Fruit fly (Drosophila melanogaster) whole organism, embryonic: ENCODE results near the gene CG33543.
A peak's percentile ranks its signal among the peaks of the same experiment; 100 is the strongest.

ENCODE experiments used
- Atf3 ChIP-seq: fragments of 200-800 bp; sonication (Bioruptor generic); optimal IDR thresholded peaks from 3 replicates; lab custom pipeline; 2016; ENCODE audit warnings: missing biosample characterization, missing genetic modification characterization
- Bdp1 ChIP-seq: fragments of 200-800 bp; sonication (Bioruptor generic); optimal IDR thresholded peaks from 3 replicates; lab custom pipeline; 2016; ENCODE audit warnings: missing biosample characterization, missing genetic modification characterization
- CG10147 ChIP-seq: fragments of 200-800 bp; sonication (Bioruptor generic); optimal IDR thresholded peaks from 2 replicates; lab custom pipeline; 2019; ENCODE audit warnings: missing biosample characterization, mild to moderate bottlenecking, missing genetic modification characterization, moderate library complexity
- CG10209 ChIP-seq: fragments of 200-800 bp; sonication (Bioruptor generic); optimal IDR thresholded peaks from 3 replicates; lab custom pipeline; 2017; ENCODE audit warnings: missing biosample characterization, mild to moderate bottlenecking, missing genetic modification characterization, missing genetic modification reagents
- CG11247 ChIP-seq: fragments of 200-800 bp; sonication (Bioruptor generic); IDR thresholded peaks from 2 replicates; pipeline ENCODE4 v1.3.6; 2022; ENCODE audit warnings: missing biosample characterization, missing genetic modification characterization
- CG12391 ChIP-seq: fragments of 200-800 bp; sonication (Bioruptor generic); optimal IDR thresholded peaks from 3 replicates; lab custom pipeline; 2018; ENCODE audit warnings: missing biosample characterization, mild to moderate bottlenecking, missing genetic modification characterization, moderate library complexity
- CG1603 ChIP-seq: fragments of 200-800 bp; sonication (Bioruptor generic); optimal IDR thresholded peaks from 2 replicates; lab custom pipeline; 2019; ENCODE audit warnings: missing biosample characterization, mild to moderate bottlenecking, missing genetic modification characterization, moderate library complexity
- CG17385 ChIP-seq: fragments of 200-800 bp; sonication (Bioruptor generic); optimal IDR thresholded peaks from 3 replicates; lab custom pipeline; 2018; ENCODE audit warnings: missing biosample characterization, mild to moderate bottlenecking, missing genetic modification characterization
- CG2712 ChIP-seq: fragments of 200-800 bp; optimal IDR thresholded peaks from 3 replicates; lab custom pipeline; 2019; ENCODE audit warnings: missing biosample characterization, mild to moderate bottlenecking, missing genetic modification characterization, moderate library complexity
- CG32767 ChIP-seq: fragments of 200-800 bp; sonication (Bioruptor generic); IDR thresholded peaks from 2 replicates; pipeline ENCODE4 v1.3.6; 2022; ENCODE audit warnings: missing biosample characterization, missing genetic modification characterization
- CG6272 ChIP-seq: fragments of 200-800 bp; sonication (Bioruptor generic); IDR thresholded peaks from 2 replicates; pipeline ENCODE4 v1.3.6; 2022; ENCODE audit warnings: missing biosample characterization, missing genetic modification characterization
- CG7556 ChIP-seq: fragments of 200-800 bp; sonication (Bioruptor generic); optimal IDR thresholded peaks from 2 replicates; lab custom pipeline; 2017; ENCODE audit warnings: missing biosample characterization, mild to moderate bottlenecking, missing genetic modification characterization
- CG7839 ChIP-seq: fragments of 200-800 bp; sonication (Bioruptor generic); optimal IDR thresholded peaks from 3 replicates; lab custom pipeline; 2018; ENCODE audit warnings: missing biosample characterization, mild to moderate bottlenecking, missing genetic modification characterization, moderate library complexity
- CG8281 ChIP-seq: fragments of 200-800 bp; sonication (Bioruptor generic); optimal IDR thresholded peaks from 2 replicates; lab custom pipeline; 2018; ENCODE audit warnings: missing biosample characterization, mild to moderate bottlenecking, missing genetic modification characterization, moderate library complexity
- CG8924 ChIP-seq: fragments of 200-800 bp; optimal IDR thresholded peaks from 3 replicates; lab custom pipeline; 2019; ENCODE audit warnings: missing biosample characterization, mild to moderate bottlenecking, missing genetic modification characterization, moderate library complexity
- CG9437 ChIP-seq: fragments of 200-800 bp; sonication (Bioruptor generic); optimal IDR thresholded peaks from 2 replicates; lab custom pipeline; 2018; ENCODE audit warnings: missing biosample characterization, mild to moderate bottlenecking, missing genetic modification characterization
- CkIIα-i1 ChIP-seq: fragments of 200-800 bp; sonication (Bioruptor generic); IDR thresholded peaks from 2 replicates; pipeline ENCODE4 v1.3.6; 2022; ENCODE audit warnings: missing biosample characterization, missing genetic modification characterization
- Dfd ChIP-seq, 2 experiments: fragments of >200 bp; optimal IDR thresholded peaks; 2 replicates each; lab custom pipeline; 2017; ENCODE audit warnings: missing biosample characterization in 2 of 2, missing genetic modification characterization in 2 of 2
- Ets97D ChIP-seq: fragments of 200-800 bp; sonication (Bioruptor generic); optimal IDR thresholded peaks from 3 replicates; lab custom pipeline; 2016; ENCODE audit warnings: missing biosample characterization, missing genetic modification characterization
- Gsc ChIP-seq: fragments of 200-800 bp; sonication (Bioruptor generic); IDR thresholded peaks from 2 replicates; pipeline ENCODE4 v1.3.6; 2022; ENCODE audit warnings: missing biosample characterization, missing genetic modification characterization
- HHEX ChIP-seq: fragments of 200-800 bp; sonication (Bioruptor generic); optimal IDR thresholded peaks from 3 replicates; lab custom pipeline; 2017; ENCODE audit warnings: missing biosample characterization, mild to moderate bottlenecking, missing genetic modification characterization, missing genetic modification reagents
- Hmr ChIP-seq: fragments of 200-800 bp; sonication (Bioruptor generic); optimal IDR thresholded peaks from 3 replicates; lab custom pipeline; 2017; ENCODE audit warnings: mild to moderate bottlenecking, missing biosample characterization, missing genetic modification reagents, missing genetic modification characterization
- MBD-R2 ChIP-seq: fragments of 200-800 bp; sonication (Bioruptor generic); IDR thresholded peaks from 2 replicates; pipeline ENCODE4 v1.3.6; 2022; ENCODE audit warnings: missing biosample characterization, missing genetic modification characterization
- MESR4 ChIP-seq: fragments of 200-800 bp; sonication (Bioruptor generic); optimal IDR thresholded peaks from 2 replicates; lab custom pipeline; 2018; ENCODE audit warnings: missing biosample characterization, mild to moderate bottlenecking, missing genetic modification characterization, moderate library complexity
- Mes4 ChIP-seq: fragments of 200-800 bp; sonication (Bioruptor generic); optimal IDR thresholded peaks from 2 replicates; lab custom pipeline; 2016; ENCODE audit warnings: missing biosample characterization, missing genetic modification characterization
- Myb ChIP-seq: fragments of 200-800 bp; sonication (Bioruptor generic); optimal IDR thresholded peaks from 2 replicates; lab custom pipeline; 2016; ENCODE audit warnings: missing biosample characterization, missing genetic modification characterization
- Oaz ChIP-seq: fragments of 200-800 bp; sonication (Bioruptor generic); IDR thresholded peaks from 2 replicates; pipeline ENCODE4 v1.3.6; 2022; ENCODE audit warnings: missing biosample characterization, missing genetic modification characterization
- Sry-δ ChIP-seq: fragments of 200-800 bp; sonication (Bioruptor generic); optimal IDR thresholded peaks from 2 replicates; lab custom pipeline; 2016; ENCODE audit warnings: missing biosample characterization, missing genetic modification characterization
- bcd ChIP-seq: fragments of 200-800 bp; sonication (Bioruptor generic); optimal IDR thresholded peaks from 2 replicates; lab custom pipeline; 2017; ENCODE audit warnings: missing biosample characterization, mild to moderate bottlenecking, missing genetic modification characterization
- chif ChIP-seq, 2 experiments: fragments of 200-800 bp; sonication (Bioruptor generic); optimal IDR thresholded peaks; 3 replicates each; lab custom pipeline; 2016; ENCODE audit warnings: missing biosample characterization in 2 of 2, missing genetic modification characterization in 2 of 2
- chinmo ChIP-seq: fragments of 200-800 bp; sonication (Bioruptor generic); IDR thresholded peaks from 4 replicates; pipeline ENCODE4 v1.3.6; 2022; ENCODE audit warnings: missing biosample characterization, missing genetic modification characterization; ENCODE audit not compliant: partially characterized antibody
- croc ChIP-seq: fragments of 200-800 bp; sonication (Bioruptor generic); conservative IDR thresholded peaks from 3 replicates; pipeline ENCODE4 v1.3.6; 2022; ENCODE audit warnings: missing biosample characterization, missing genetic modification characterization
- dmrt99B ChIP-seq: fragments of 200-800 bp; sonication (Bioruptor generic); optimal IDR thresholded peaks from 2 replicates; lab custom pipeline; 2018; ENCODE audit warnings: missing biosample characterization, mild to moderate bottlenecking, missing genetic modification characterization, moderate library complexity
- esg ChIP-seq: fragments of 200-800 bp; sonication (Bioruptor generic); conservative IDR thresholded peaks from 2 replicates; pipeline ENCODE4 v1.3.6; 2022; ENCODE audit warnings: missing biosample characterization, missing genetic modification characterization
- fd102C ChIP-seq: fragments of 200-800 bp; sonication (Bioruptor generic); optimal IDR thresholded peaks from 2 replicates; lab custom pipeline; 2018; ENCODE audit warnings: missing biosample characterization, mild to moderate bottlenecking, missing genetic modification characterization, moderate library complexity
- gem ChIP-seq: fragments of 200-800 bp; sonication (Bioruptor generic); optimal IDR thresholded peaks from 2 replicates; lab custom pipeline; 2019; ENCODE audit warnings: missing biosample characterization, mild to moderate bottlenecking, missing genetic modification characterization, moderate library complexity
- hkb ChIP-seq, 2 experiments: fragments of 200-800 bp in 1 of 2; fragments of >200 bp in 1 of 2; sonication (Bioruptor generic) in 1 of 2; IDR thresholded peaks in 1 of 2; optimal IDR thresholded peaks in 1 of 2; 2 replicates each; pipeline versions ENCODE4 v1.3.6 to Lab custom; 2017 to 2022; ENCODE audit warnings: missing biosample characterization in 1 of 2, missing genetic modification characterization in 1 of 2
- jigr1 ChIP-seq: fragments of 200-800 bp; sonication (Bioruptor generic); IDR thresholded peaks from 3 replicates; pipeline ENCODE4 v1.3.6; 2022; ENCODE audit warnings: missing biosample characterization, missing genetic modification characterization
- jing ChIP-seq: fragments of 200-800 bp; sonication (Bioruptor generic); optimal IDR thresholded peaks from 2 replicates; lab custom pipeline; 2018; ENCODE audit warnings: missing biosample characterization, mild to moderate bottlenecking, missing genetic modification characterization
- lmd ChIP-seq: fragments of 200-800 bp; sonication (Bioruptor generic); IDR thresholded peaks from 2 replicates; pipeline ENCODE4 v1.3.6; 2022; ENCODE audit warnings: missing biosample characterization, missing genetic modification characterization
- luna ChIP-seq: fragments of 200-800 bp; sonication (Bioruptor generic); optimal IDR thresholded peaks from 2 replicates; lab custom pipeline; 2016; ENCODE audit warnings: missing biosample characterization, missing genetic modification characterization
- nerfin-2 ChIP-seq: fragments of 200-800 bp; sonication (Bioruptor generic); IDR thresholded peaks from 2 replicates; pipeline ENCODE4 v1.3.6; 2022; ENCODE audit warnings: missing biosample characterization, missing genetic modification characterization; ENCODE audit not compliant: partially characterized antibody
- nmo ChIP-seq: fragments of 200-800 bp; sonication (Bioruptor generic); optimal IDR thresholded peaks from 2 replicates; lab custom pipeline; 2018; ENCODE audit warnings: missing biosample characterization, mild to moderate bottlenecking, missing genetic modification characterization, moderate library complexity
- oc ChIP-seq: fragments of 200-800 bp; sonication (Bioruptor generic); optimal IDR thresholded peaks from 2 replicates; lab custom pipeline; 2018; ENCODE audit warnings: missing biosample characterization, mild to moderate bottlenecking, missing genetic modification characterization, moderate library complexity
- pnt ChIP-seq: fragments of 200-800 bp; sonication (Bioruptor generic); optimal IDR thresholded peaks from 3 replicates; lab custom pipeline; 2016; ENCODE audit warnings: missing biosample characterization, missing genetic modification characterization
- tgo ChIP-seq: fragments of 200-800 bp; sonication (Bioruptor generic); IDR thresholded peaks from 3 replicates; pipeline ENCODE4 v1.3.6; 2022; ENCODE audit warnings: missing biosample characterization, missing genetic modification characterization
- tll ChIP-seq, 2 experiments: fragments of 200-800 bp in 1 of 2; fragments of >200 bp in 1 of 2; sonication (Bioruptor generic) in 1 of 2; optimal IDR thresholded peaks; 2 replicates each; lab custom pipeline; 2017 to 2019; ENCODE audit warnings: missing biosample characterization in 2 of 2, missing genetic modification characterization in 2 of 2, mild to moderate bottlenecking in 1 of 2, moderate library complexity in 1 of 2
- ttk ChIP-seq: fragments of 200-800 bp; sonication (Bioruptor generic); IDR thresholded peaks from 2 replicates; pipeline ENCODE4 v2.1.2; 2022; ENCODE audit warnings: missing biosample characterization, missing genetic modification characterization
- usp ChIP-seq: fragments of >200 bp; optimal IDR thresholded peaks from 2 replicates; lab custom pipeline; 2017; ENCODE audit warnings: missing biosample characterization, missing genetic modification characterization
- zen2 ChIP-seq: fragments of 200-800 bp; sonication (Bioruptor generic); IDR thresholded peaks from 3 replicates; pipeline ENCODE4 v1.3.6; 2022; ENCODE audit warnings: missing biosample characterization, missing genetic modification characterization; ENCODE audit not compliant: partially characterized antibody
- zfh1 ChIP-seq: fragments of 200-800 bp; sonication (Bioruptor generic); IDR thresholded peaks from 3 replicates; pipeline ENCODE4 v1.3.6; 2022; ENCODE audit warnings: missing biosample characterization, missing genetic modification characterization

Gene CG33543

dm6 chr2L:1959420-1959819 lies 46.7 kb downstream of the CG33543 start (continued):
- TF ChIP-seq oc (tag; lab: Kevin White, UChicago) (no peak), CG10209 (GFP tag; lab: Kevin White, UChicago) (no peak), Atf3 (GFP tag; lab: Kevin White, UChicago) (no peak), luna (no peak), jigr1 (no peak), MBD-R2 (GFP tag; lab: Robert Waterston, UW) (no peak), fd102C (GFP tag; lab: Kevin White, UChicago) (no peak), zen2 (no peak), chinmo (GFP tag; lab: Robert Waterston, UW) (no peak), gem (tag; lab: Kevin White, UChicago) (peak; percentile 58), MESR4 (GFP tag; lab: Kevin White, UChicago) (no peak), CG6272 (GFP tag; lab: Robert Waterston, UW) (no peak), CG7839 (tag; lab: Kevin White, UChicago) (no peak), Gsc (GFP tag; lab: Robert Waterston, UW) (no peak), bcd (GFP tag; lab: Kevin White, UChicago) (no peak), Sry-δ (GFP tag; lab: Kevin White, UChicago) (no peak), zfh1 (GFP tag; lab: Robert Waterston, UW) (peak; percentile 59; the same call in 2 of the 3 replicates), CG10147 (GFP tag; lab: Kevin White, UChicago) (no peak), dmrt99B (tag; lab: Kevin White, UChicago) (peak; percentile 27), CG9437 (GFP tag; lab: Kevin White, UChicago) (no peak), Oaz (peak; percentile 34; the same call in 1 of the 2 replicates), nmo (GFP tag; lab: Kevin White, UChicago) (no peak), usp (GFP tag; lab: Kevin White, UChicago) (no peak), ttk (0 out of 2 replicates have a peak, but pooled peaks have one; percentile 12), CG32767 (no peak), tgo (GFP tag; lab: Robert Waterston, UW) (peak; percentile 52; the same call in 1 of the 3 replicates), Bdp1 (GFP tag; lab: Kevin White, UChicago) (no peak), Hmr (peak; percentile 22), esg (GFP tag; lab: Robert Waterston, UW) (peak; percentile 40; the same call in 1 of the 2 replicates), Dfd (GFP tag; optimal IDR thresholded peaks at IDR 0.05; lab: Kevin White, UChicago) (no peak), CG1603 (tag; lab: Kevin White, UChicago) (peak; percentile 52), CG2712 (tag; lab: Kevin White, UChicago) (peak; percentile 0), CG7556 (GFP tag; lab: Kevin White, UChicago) (peak; percentile 4), croc (GFP tag; lab: Robert Waterston, UW) (0 out of 3 replicates have a peak, but pooled peaks have one; percentile 22), CG11247 (GFP tag; lab: Robert Waterston, UW) (no peak), CG17385 (GFP tag; lab: Kevin White, UChicago) (peak; percentile 10), Mes4 (GFP tag; lab: Kevin White, UChicago) (no peak), nerfin-2 (GFP tag; lab: Robert Waterston, UW) (no peak), HHEX (GFP tag; lab: Kevin White, UChicago) (no peak), CG12391 (peak; percentile 31)
- TF ChIP-seq, all 482 proteins: peak for 38

DNA sequence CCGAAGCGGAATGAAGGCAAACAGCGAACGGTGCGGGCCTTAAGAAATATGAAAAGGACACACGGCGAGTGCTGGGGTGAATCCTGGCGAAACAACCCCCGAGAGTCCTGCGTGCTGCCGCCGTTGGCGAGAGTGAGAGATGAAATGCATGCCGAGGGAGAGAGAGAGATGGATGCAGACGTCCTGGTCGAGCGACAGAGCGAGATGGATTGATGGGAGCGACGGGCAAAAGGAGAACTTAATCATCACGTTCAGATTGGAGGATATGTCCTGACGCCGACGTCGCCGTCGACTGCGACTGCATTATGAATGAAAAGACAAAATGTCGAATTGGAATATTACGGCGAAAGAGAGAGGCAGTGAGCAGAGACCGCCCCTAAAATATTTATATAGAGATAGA lies 51.6 kb downstream of the CG33543 start:
- TF ChIP-seq Ets97D (GFP tag; lab: Kevin White, UChicago) (no peak), pnt (GFP tag; lab: Kevin White, UChicago) (no peak), CG8924 (tag; lab: Kevin White, UChicago) (no peak), lmd (GFP tag; lab: Robert Waterston, UW) (no peak), hkb (optimal IDR thresholded peaks at IDR 0.05; lab: Kevin White, UChicago) (no peak), hkb (GFP tag; IDR thresholded peaks at IDR 0.05; lab: Robert Waterston, UW) (no peak), CG2712 (tag; lab: Kevin White, UChicago) (no peak), CkIIα-i1 (GFP tag; lab: Robert Waterston, UW) (no peak), CG8281 (tag; lab: Kevin White, UChicago) (no peak), chif (GFP tag; optimal IDR thresholded peaks at IDR 0.05; lab: Kevin White, UChicago) (peak in 1 of 2 experiments; percentile 5), tll (GFP tag; optimal IDR thresholded peaks at IDR 0.05; lab: Kevin White, UChicago) (peak in 1 of 2 experiments; percentile 48), jing (GFP tag; lab: Kevin White, UChicago) (no peak), Myb (GFP tag; lab: Kevin White, UChicago) (no peak)
